Worm (Caenorhabditis elegans) whole organism, L4/young adult: ENCODE measurements around the gene C53A5.17.

ENCODE experiments used
- W03F9.2 ChIP-seq: fragments of 150-350 bp; optimal IDR thresholded peaks from 2 replicates; lab custom pipeline; 2014; ENCODE audit warnings: missing biosample characterization, missing genetic modification characterization
- dao-5 ChIP-seq: sonication (generic microtip); optimal IDR thresholded peaks from 2 replicates; lab custom pipeline; 2016; ENCODE audit warnings: missing genotype, missing genetic modification characterization, moderate library complexity, missing compliant biosample characterization
- him-1 ChIP-seq: sonication (generic microtip); optimal IDR thresholded peaks from 2 replicates; lab custom pipeline; 2016; ENCODE audit warnings: missing genotype, missing genetic modification reagents, missing genetic modification characterization, missing compliant biosample characterization

DNA sequence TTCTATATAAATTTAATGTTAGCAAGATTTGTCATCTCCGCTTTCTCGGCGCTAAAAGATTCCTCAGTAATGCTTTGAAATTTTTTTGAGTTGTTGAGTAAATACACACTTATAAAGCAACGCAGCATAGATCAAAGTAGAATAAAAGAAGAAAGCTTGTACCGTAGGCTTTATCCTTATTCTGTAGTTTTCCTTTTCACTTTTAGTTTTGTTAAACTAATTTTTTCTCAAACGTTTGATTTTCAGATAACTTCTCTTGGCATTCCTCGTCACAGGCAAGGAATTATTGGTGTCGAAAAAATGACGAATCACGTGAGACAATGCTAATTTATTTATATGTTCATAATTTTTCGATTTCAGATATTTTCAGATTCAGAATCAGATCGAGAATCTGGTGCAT lies 41.7 kb upstream of the C53A5.17 start, which contains the start of gene C53A5.11:
- TF ChIP-seq him-1 (tag; lab: Kevin White, UChicago) (no peak), dao-5 (tag; lab: Kevin White, UChicago) (no peak), W03F9.2 (tag; lab: Kevin White, UChicago) (no peak)
